Worm (Caenorhabditis elegans) whole organism, L1 larva: ENCODE measurements around the gene mrpl-16.

ENCODE experiments used
- C04F5.9 ChIP-seq: sonication (generic microtip); optimal IDR thresholded peaks from 2 replicates; lab custom pipeline; 2016; ENCODE audit warnings: missing genetic modification characterization, missing compliant biosample characterization
- C16A3.4 ChIP-seq: fragments of 150-350 bp; optimal IDR thresholded peaks from 2 replicates; lab custom pipeline; 2014; ENCODE audit warnings: missing biosample characterization, missing genetic modification characterization
- F16B12.6 ChIP-seq: fragments of 150-350 bp; optimal IDR thresholded peaks from 2 replicates; lab custom pipeline; 2014; ENCODE audit warnings: missing biosample characterization, missing genetic modification characterization
- aha-1 ChIP-seq: fragments of 150-350 bp; optimal IDR thresholded peaks from 2 replicates; lab custom pipeline; 2014; ENCODE audit warnings: missing biosample characterization, missing genetic modification characterization
- ama-1 ChIP-seq: fragments of 150-350 bp; optimal IDR thresholded peaks from 2 replicates; lab custom pipeline; 2014
- blmp-1 ChIP-seq: fragments of 150-350 bp; optimal IDR thresholded peaks from 2 replicates; lab custom pipeline; 2014; ENCODE audit warnings: missing biosample characterization, missing genetic modification characterization
- ceh-8 ChIP-seq: fragments of 200-800 bp; sonication (Bioruptor generic); optimal IDR thresholded peaks from 2 replicates; lab custom pipeline; 2018; ENCODE audit warnings: mild to moderate bottlenecking, missing genetic modification characterization, moderate library complexity, missing compliant biosample characterization
- ceh-88 ChIP-seq: fragments of 200-800 bp; sonication (Bioruptor generic); IDR thresholded peaks from 2 replicates; pipeline ENCODE4 v1.3.6; 2022; ENCODE audit warnings: missing genetic modification characterization, missing compliant biosample characterization
- dpl-1 ChIP-seq, 3 experiments: fragments of 150-350 bp in 2 of 3; sonication (generic microtip) in 1 of 3; optimal IDR thresholded peaks; 2 replicates each; lab custom pipeline; 2014 to 2017; ENCODE audit warnings: missing biosample characterization in 3 of 3, missing genetic modification characterization in 3 of 3, missing genetic modification reagents in 3 of 3
- dsc-1 ChIP-seq: sonication (generic microtip); optimal IDR thresholded peaks from 2 replicates; lab custom pipeline; 2016; ENCODE audit warnings: mild to moderate bottlenecking, missing genetic modification characterization, missing compliant biosample characterization
- efl-1 ChIP-seq, 4 experiments: fragments of 150-350 bp; optimal IDR thresholded peaks in 3 of 4; peaks in 1 of 4; 1 replicate in 1 of 4; 2 replicates in 3 of 4; lab custom pipeline; 2014; ENCODE audit warnings: missing biosample characterization in 2 of 4, missing genetic modification characterization in 2 of 4, missing genetic modification reagents in 2 of 4
- efl-3 ChIP-seq: fragments of 200-800 bp; sonication (Bioruptor generic); optimal IDR thresholded peaks from 2 replicates; lab custom pipeline; 2018; ENCODE audit warnings: mild to moderate bottlenecking, missing genetic modification characterization, missing compliant biosample characterization
- egl-27 ChIP-seq, 2 experiments: fragments of 150-350 bp in 1 of 2; sonication (generic microtip); optimal IDR thresholded peaks; 3 replicates each; lab custom pipeline; 2017 to 2018; ENCODE audit warnings: missing biosample characterization in 2 of 2, missing genetic modification characterization in 2 of 2, missing genetic modification reagents in 2 of 2
- elt-2 ChIP-seq: sonication (generic microtip); optimal IDR thresholded peaks from 2 replicates; lab custom pipeline; 2016; ENCODE audit warnings: missing genetic modification characterization, mild to moderate bottlenecking, inconsistent platforms, missing compliant biosample characterization, missing genetic modification reagents
- elt-3 ChIP-seq, 6 experiments: fragments of 150-350 bp in 1 of 6; sonication (generic microtip); optimal IDR thresholded peaks; 2 replicates each; lab custom pipeline; 2017 to 2018; ENCODE audit warnings: missing biosample characterization in 6 of 6, missing genetic modification characterization in 6 of 6, inconsistent platforms in 1 of 6
- ets-5 ChIP-seq: fragments of 200-800 bp; sonication (Bioruptor generic); IDR thresholded peaks from 2 replicates; pipeline ENCODE4 v1.3.6; 2022; ENCODE audit warnings: missing genetic modification characterization, missing compliant biosample characterization
- grh-1 ChIP-seq: fragments of 200-800 bp; sonication (Bioruptor generic); IDR thresholded peaks from 2 replicates; pipeline ENCODE4 v1.3.6; 2022; ENCODE audit warnings: missing genetic modification reagents, missing genetic modification characterization, missing compliant biosample characterization
- hpl-2 ChIP-seq: fragments of 150-350 bp; optimal IDR thresholded peaks from 2 replicates; lab custom pipeline; 2014; ENCODE audit warnings: missing biosample characterization, missing genetic modification reagents, missing genetic modification characterization
- jun-1 ChIP-seq: fragments of 150-350 bp; optimal IDR thresholded peaks from 2 replicates; lab custom pipeline; 2014; ENCODE audit warnings: missing biosample characterization, missing genetic modification reagents, missing genetic modification characterization
- lin-14 ChIP-seq: fragments of 200-800 bp; sonication (Bioruptor generic); optimal IDR thresholded peaks from 2 replicates; lab custom pipeline; 2018; ENCODE audit warnings: mild to moderate bottlenecking, missing genetic modification characterization, moderate library complexity, missing compliant biosample characterization
- lin-15B ChIP-seq: fragments of 150-350 bp; sonication (generic microtip); optimal IDR thresholded peaks from 3 replicates; lab custom pipeline; 2014; ENCODE audit warnings: missing biosample characterization, missing genetic modification characterization
- lin-35 ChIP-seq, 2 experiments: fragments of 150-350 bp; optimal IDR thresholded peaks; 2 replicates each; lab custom pipeline; 2014; ENCODE audit warnings: missing biosample characterization in 2 of 2, missing genetic modification characterization in 2 of 2, missing genetic modification reagents in 2 of 2
- lin-39 ChIP-seq: fragments of 150-350 bp; optimal IDR thresholded peaks from 2 replicates; lab custom pipeline; 2014; ENCODE audit warnings: missing biosample characterization, missing genetic modification reagents, missing genetic modification characterization
- lir-3 ChIP-seq: sonication (generic microtip); optimal IDR thresholded peaks from 2 replicates; lab custom pipeline; 2016; ENCODE audit warnings: mild to moderate bottlenecking, missing genetic modification characterization, moderate library complexity, missing compliant biosample characterization; ENCODE audit not compliant: poor library complexity
- lsy-2 ChIP-seq, 2 experiments: fragments of 150-350 bp; optimal IDR thresholded peaks; 2 replicates each; lab custom pipeline; 2014; ENCODE audit warnings: missing biosample characterization in 2 of 2, missing genetic modification characterization in 2 of 2
- mdl-1 ChIP-seq, 2 experiments: fragments of 150-350 bp; optimal IDR thresholded peaks; 2 replicates each; lab custom pipeline; 2014 to 2017; ENCODE audit warnings: missing biosample characterization in 2 of 2, missing genetic modification characterization in 2 of 2, inconsistent platforms in 1 of 2
- mef-2 ChIP-seq: fragments of 150-350 bp; optimal IDR thresholded peaks from 2 replicates; lab custom pipeline; 2014; ENCODE audit warnings: missing biosample characterization, missing genetic modification characterization
- mep-1 ChIP-seq: fragments of 150-350 bp; optimal IDR thresholded peaks from 2 replicates; lab custom pipeline; 2014; ENCODE audit warnings: missing biosample characterization, missing genetic modification characterization
- nhr-11 ChIP-seq: fragments of 150-350 bp; optimal IDR thresholded peaks from 2 replicates; lab custom pipeline; 2014; ENCODE audit warnings: missing biosample characterization, missing genetic modification characterization
- nhr-28 ChIP-seq: fragments of 150-350 bp; optimal IDR thresholded peaks from 2 replicates; lab custom pipeline; 2014; ENCODE audit warnings: missing biosample characterization, missing genetic modification characterization
- nhr-71 ChIP-seq: sonication (generic microtip); optimal IDR thresholded peaks from 2 replicates; lab custom pipeline; 2016; ENCODE audit warnings: mild to moderate bottlenecking, missing genetic modification characterization, moderate library complexity, missing compliant biosample characterization
- nhr-76 ChIP-seq: sonication (generic microtip); optimal IDR thresholded peaks from 2 replicates; lab custom pipeline; 2017; ENCODE audit warnings: missing biosample characterization, missing genetic modification characterization
- nhr-77 ChIP-seq: fragments of 150-350 bp; optimal IDR thresholded peaks from 2 replicates; lab custom pipeline; 2014; ENCODE audit warnings: missing biosample characterization, missing genetic modification characterization
- nhr-84 ChIP-seq: sonication (generic microtip); optimal IDR thresholded peaks from 2 replicates; lab custom pipeline; 2017; ENCODE audit warnings: missing biosample characterization, missing genetic modification characterization
- nhr-85 ChIP-seq: sonication (generic microtip); peaks from one replicate; lab custom pipeline; 2016; ENCODE audit warnings: missing genetic modification characterization, inconsistent platforms, missing compliant biosample characterization
- nhr-90 ChIP-seq: sonication (generic microtip); optimal IDR thresholded peaks from 2 replicates; lab custom pipeline; 2016; ENCODE audit warnings: mild to moderate bottlenecking, missing genetic modification characterization, missing compliant biosample characterization; ENCODE audit not compliant: poor library complexity
- rnt-1 ChIP-seq: sonication (generic microtip); optimal IDR thresholded peaks from 2 replicates; lab custom pipeline; 2016; ENCODE audit warnings: mild to moderate bottlenecking, missing genetic modification characterization, moderate library complexity, missing compliant biosample characterization
- sox-4 ChIP-seq: sonication (generic microtip); optimal IDR thresholded peaks from 2 replicates; lab custom pipeline; 2016; ENCODE audit warnings: missing genetic modification characterization, missing compliant biosample characterization
- sptf-1 ChIP-seq: fragments of 150-350 bp; optimal IDR thresholded peaks from 2 replicates; lab custom pipeline; 2014; ENCODE audit warnings: missing biosample characterization, missing genetic modification characterization
- sup-37 ChIP-seq: fragments of 200-800 bp; sonication (Bioruptor generic); optimal IDR thresholded peaks from 2 replicates; lab custom pipeline; 2018; ENCODE audit warnings: mild to moderate bottlenecking, missing genetic modification characterization, missing compliant biosample characterization
- tbx-2 ChIP-seq: sonication (generic microtip); optimal IDR thresholded peaks from 2 replicates; lab custom pipeline; 2016; ENCODE audit warnings: missing genetic modification characterization, missing compliant biosample characterization
- tlp-1 ChIP-seq: fragments of 150-350 bp; optimal IDR thresholded peaks from 2 replicates; lab custom pipeline; 2014; ENCODE audit warnings: missing biosample characterization, missing genetic modification characterization
- unc-62 ChIP-seq: fragments of 150-350 bp; optimal IDR thresholded peaks from 2 replicates; lab custom pipeline; 2014; ENCODE audit warnings: missing biosample characterization, missing genetic modification reagents, missing genetic modification characterization
- unc-86 ChIP-seq: sonication (generic microtip); optimal IDR thresholded peaks from 2 replicates; lab custom pipeline; 2016; ENCODE audit warnings: missing genetic modification characterization, missing compliant biosample characterization
- unc-98 ChIP-seq: fragments of 200-800 bp; sonication (Bioruptor generic); IDR thresholded peaks from 2 replicates; pipeline ENCODE4 v1.3.6; 2022; ENCODE audit warnings: missing genetic modification characterization, missing compliant biosample characterization
- vab-15 ChIP-seq: sonication (generic microtip); optimal IDR thresholded peaks from 2 replicates; lab custom pipeline; 2017; ENCODE audit warnings: missing genotype, mild to moderate bottlenecking, missing genetic modification characterization, missing compliant biosample characterization
- xbp-1 ChIP-seq: sonication (generic microtip); optimal IDR thresholded peaks from 2 replicates; lab custom pipeline; 2016; ENCODE audit warnings: missing genetic modification characterization, missing compliant biosample characterization
- zip-4 ChIP-seq: fragments of 200-800 bp; sonication (Bioruptor generic); optimal IDR thresholded peaks from 2 replicates; lab custom pipeline; 2018; ENCODE audit warnings: mild to moderate bottlenecking, missing genetic modification characterization, moderate library complexity, missing compliant biosample characterization
- ztf-11 ChIP-seq, 2 experiments: sonication (generic microtip); optimal IDR thresholded peaks; 2 replicates each; lab custom pipeline; 2016 to 2017; ENCODE audit warnings: missing genetic modification characterization in 2 of 2, missing biosample characterization in 1 of 2, missing compliant biosample characterization in 1 of 2

Gene mrpl-16

ce11 chrIII:4721750-4722149 lies 17.5 kb downstream of the mrpl-16 start, which contains the start of gene acy-1 (continued):
- TF ChIP-seq sox-4 (tag; lab: Kevin White, UChicago) (peak; percentile 20), grh-1 (GFP tag; lab: Robert Waterston, UW) (no peak), lin-14 (GFP tag; lab: Kevin White, UChicago) (peak; percentile 97), unc-86 (tag; lab: Kevin White, UChicago) (peak; percentile 80), zip-4 (no peak), rnt-1 (peak; percentile 87), tlp-1 (tag; lab: Kevin White, UChicago) (no peak), lir-3 (peak; percentile 51), F16B12.6 (tag; lab: Kevin White, UChicago) (peak; percentile 25), ets-5 (no peak), nhr-77 (tag; lab: Kevin White, UChicago) (peak; percentile 69), aha-1 (tag; lab: Kevin White, UChicago) (no peak), lsy-2 (tag; optimal IDR thresholded peaks at IDR 0.05; lab: Kevin White, UChicago) (peak; percentile 82 to 88), mdl-1 (tag; optimal IDR thresholded peaks at IDR 0.05; lab: Kevin White, UChicago) (peak in 1 of 2 experiments; percentile 2), jun-1 (tag; lab: Kevin White, UChicago) (peak; percentile 59), dsc-1 (tag; lab: Kevin White, UChicago) (peak; percentile 71), ceh-88 (GFP tag; lab: Robert Waterston, UW) (no peak), lin-39 (tag; lab: Kevin White, UChicago) (peak; percentile 46), nhr-85 (tag; lab: Kevin White, UChicago) (peak; percentile 62), mep-1 (tag; lab: Kevin White, UChicago) (peak; percentile 79), unc-98 (GFP tag; lab: Robert Waterston, UW) (peak; percentile 46; the same call in 1 of the 2 replicates), ztf-11 (tag; optimal IDR thresholded peaks at IDR 0.05; lab: Kevin White, UChicago) (peak in 1 of 2 experiments; percentile 13), nhr-11 (tag; lab: Kevin White, UChicago) (no peak), nhr-90 (tag; lab: Kevin White, UChicago) (no peak), ama-1 (lab: Kevin White, UChicago) (no peak), egl-27 (tag; optimal IDR thresholded peaks at IDR 0.05; lab: Kevin White, UChicago) (peak in 1 of 2 experiments; percentile 40), sptf-1 (tag; lab: Kevin White, UChicago) (no peak), xbp-1 (peak; percentile 67), elt-3 (tag; optimal IDR thresholded peaks at IDR 0.05; lab: Kevin White, UChicago) (no peak), efl-3 (no peak), unc-62 (no peak), blmp-1 (tag; lab: Kevin White, UChicago) (peak; percentile 38), ceh-8 (GFP tag; lab: Kevin White, UChicago) (peak; percentile 62), hpl-2 (GFP tag; lab: Kevin White, UChicago) (no peak), C16A3.4 (tag; lab: Kevin White, UChicago) (peak; percentile 35)
- TF ChIP-seq, all 84 proteins: peak for 48

DNA sequence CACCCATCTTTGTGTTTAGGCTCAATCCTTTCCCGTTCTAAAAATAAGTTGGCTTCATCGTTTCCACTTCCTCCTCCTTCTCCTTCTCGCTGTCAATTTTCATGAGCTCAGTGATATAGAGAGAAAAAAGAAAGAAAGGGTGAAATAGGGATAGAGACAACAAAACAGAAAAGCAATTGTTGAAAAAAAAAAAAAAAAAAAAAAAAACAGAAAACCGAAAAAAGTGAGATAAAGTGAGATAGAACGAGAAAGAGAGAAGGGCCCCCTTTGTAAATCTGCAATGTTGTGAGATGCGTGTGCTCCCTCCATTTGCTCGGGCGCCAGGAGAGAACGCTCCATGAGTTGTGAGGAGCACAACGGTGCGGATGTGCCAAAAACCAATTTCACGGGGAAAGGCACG lies 19.7 kb downstream of the mrpl-16 start:
- TF ChIP-seq dpl-1 (GFP tag; optimal IDR thresholded peaks at IDR 0.05; lab: Kevin White, UChicago) = peak in 1 of 3 experiments; percentile 6
- TF ChIP-seq lin-14 (GFP tag; lab: Kevin White, UChicago) = peak; percentile 69
- peak; percentile 26 for TF ChIP-seq mef-2
- peak in 1 of 2 experiments; percentile 18 for TF ChIP-seq lin-35 (GFP tag; optimal IDR thresholded peaks at IDR 0.05; lab: Kevin White, UChicago)
- peak; percentile 50 for TF ChIP-seq nhr-71 (tag; lab: Kevin White, UChicago)
- TF ChIP-seq unc-62 = no peak
- no peak for TF ChIP-seq elt-2 (tag; lab: Kevin White, UChicago)
- TF ChIP-seq mep-1 (tag; lab: Kevin White, UChicago) = peak; percentile 58
- no peak for TF ChIP-seq lin-15B (tag; lab: Kevin White, UChicago)
- no peak for TF ChIP-seq rnt-1
- TF ChIP-seq efl-3 = no peak
- no peak for TF ChIP-seq egl-27 (tag; optimal IDR thresholded peaks at IDR 0.05; lab: Kevin White, UChicago)
- TF ChIP-seq lir-3 = no peak
- TF ChIP-seq C04F5.9 (tag; lab: Kevin White, UChicago) = no peak
- TF ChIP-seq dsc-1 (tag; lab: Kevin White, UChicago) = peak; percentile 8
- TF ChIP-seq hpl-2 (GFP tag; lab: Kevin White, UChicago) = no peak
- TF ChIP-seq C16A3.4 (tag; lab: Kevin White, UChicago) = no peak
- no peak for TF ChIP-seq nhr-84 (tag; lab: Kevin White, UChicago)
- TF ChIP-seq vab-15 (tag; lab: Kevin White, UChicago) = no peak
- no peak for TF ChIP-seq nhr-76
- no peak for TF ChIP-seq F16B12.6 (tag; lab: Kevin White, UChicago)
- TF ChIP-seq nhr-28 (tag; lab: Kevin White, UChicago) = no peak
- peak in 1 of 2 experiments; percentile 18 for TF ChIP-seq efl-1 (optimal IDR thresholded peaks at IDR 0.05; lab: Kevin White, UChicago)
- TF ChIP-seq efl-1 (GFP tag; optimal IDR thresholded peaks at IDR 0.05 in 1 of 2; lab: Kevin White, UChicago) = peak in 1 of 2 experiments; percentile 14
- TF ChIP-seq lsy-2 (tag; optimal IDR thresholded peaks at IDR 0.05; lab: Kevin White, UChicago) = peak in 1 of 2 experiments; percentile 46
- TF ChIP-seq lin-39 (tag; lab: Kevin White, UChicago) = no peak
- TF ChIP-seq tbx-2 = no peak
- TF ChIP-seq sup-37 = no peak
- TF ChIP-seq mdl-1 (tag; optimal IDR thresholded peaks at IDR 0.05; lab: Kevin White, UChicago) = no peak
- TF ChIP-seq blmp-1 (tag; lab: Kevin White, UChicago) = no peak
